Fruit fly (Drosophila melanogaster) whole organism, embryonic: ENCODE measurements around the gene Sems.

Experiments
- Atf6 ChIP-seq: fragments of 200-800 bp; sonication (Bioruptor generic); IDR thresholded peaks from 2 replicates; pipeline ENCODE4 v1.3.6; 2022; ENCODE audit warnings: missing biosample characterization, missing genetic modification characterization
- CG13424 ChIP-seq: fragments of 200-800 bp; sonication (Bioruptor generic); optimal IDR thresholded peaks from 2 replicates; lab custom pipeline; 2019; ENCODE audit warnings: missing biosample characterization, mild to moderate bottlenecking, missing genetic modification characterization, moderate library complexity
- CG15269 ChIP-seq: fragments of 200-800 bp; sonication (Bioruptor generic); optimal IDR thresholded peaks from 2 replicates; lab custom pipeline; 2018; ENCODE audit warnings: missing biosample characterization, mild to moderate bottlenecking, missing genetic modification characterization, moderate library complexity
- CG34422 ChIP-seq: fragments of 200-800 bp; sonication (Bioruptor generic); IDR thresholded peaks from 3 replicates; pipeline ENCODE4 v1.3.6; 2022; ENCODE audit warnings: missing biosample characterization, missing genetic modification characterization
- CG7556 ChIP-seq: fragments of 200-800 bp; sonication (Bioruptor generic); optimal IDR thresholded peaks from 2 replicates; lab custom pipeline; 2017; ENCODE audit warnings: missing biosample characterization, mild to moderate bottlenecking, missing genetic modification characterization
- CG9437 ChIP-seq: fragments of 200-800 bp; sonication (Bioruptor generic); optimal IDR thresholded peaks from 2 replicates; lab custom pipeline; 2018; ENCODE audit warnings: missing biosample characterization, mild to moderate bottlenecking, missing genetic modification characterization
- CoRest ChIP-seq: fragments of 200-800 bp; sonication (Bioruptor generic); optimal IDR thresholded peaks from 3 replicates; lab custom pipeline; 2018; ENCODE audit warnings: missing biosample characterization, mild to moderate bottlenecking, missing genetic modification characterization, moderate library complexity
- Hand ChIP-seq: fragments of 200-800 bp; sonication (Bioruptor generic); optimal IDR thresholded peaks from 2 replicates; lab custom pipeline; 2017; ENCODE audit warnings: mild to moderate bottlenecking, missing biosample characterization, missing genetic modification reagents, missing genetic modification characterization
- Hmr ChIP-seq: fragments of 200-800 bp; sonication (Bioruptor generic); optimal IDR thresholded peaks from 3 replicates; lab custom pipeline; 2017; ENCODE audit warnings: mild to moderate bottlenecking, missing biosample characterization, missing genetic modification reagents, missing genetic modification characterization
- Hr3 ChIP-seq: fragments of 200-800 bp; sonication (Bioruptor generic); optimal IDR thresholded peaks from 3 replicates; lab custom pipeline; 2016; ENCODE audit warnings: missing biosample characterization, missing genetic modification characterization
- Hr51 ChIP-seq, 2 experiments: fragments of 200-800 bp; sonication (Bioruptor generic); optimal IDR thresholded peaks; 2 replicates in 1 of 2; 3 replicates in 1 of 2; lab custom pipeline; 2016 to 2018; ENCODE audit warnings: missing biosample characterization in 2 of 2, missing genetic modification characterization in 2 of 2, mild to moderate bottlenecking in 1 of 2, moderate library complexity in 1 of 2
- hkb ChIP-seq, 2 experiments: fragments of 200-800 bp in 1 of 2; fragments of >200 bp in 1 of 2; sonication (Bioruptor generic) in 1 of 2; IDR thresholded peaks in 1 of 2; optimal IDR thresholded peaks in 1 of 2; 2 replicates each; pipeline versions ENCODE4 v1.3.6 to Lab custom; 2017 to 2022; ENCODE audit warnings: missing biosample characterization in 1 of 2, missing genetic modification characterization in 1 of 2
- unpg ChIP-seq: fragments of 200-800 bp; sonication (Bioruptor generic); optimal IDR thresholded peaks from 3 replicates; lab custom pipeline; 2018; ENCODE audit warnings: missing biosample characterization, mild to moderate bottlenecking, missing genetic modification characterization, moderate library complexity

Gene Sems

dm6 chr3L:20906959-20907358 lies 49.6 kb downstream of the Sems start (continued):
- no peak for TF ChIP-seq CG34422 (GFP tag; lab: Robert Waterston, UW)
- TF ChIP-seq Atf6 (GFP tag; lab: Robert Waterston, UW): peak; percentile 33; the same call in 1 of the 2 replicates
- peak; percentile 42 for TF ChIP-seq CG13424 (tag; lab: Kevin White, UChicago)
- TF ChIP-seq Hand (GFP tag; lab: Kevin White, UChicago): peak; percentile 22
- TF ChIP-seq hkb (optimal IDR thresholded peaks at IDR 0.05; lab: Kevin White, UChicago): no peak
- no peak for TF ChIP-seq hkb (GFP tag; IDR thresholded peaks at IDR 0.05; lab: Robert Waterston, UW)
- TF ChIP-seq CG7556 (GFP tag; lab: Kevin White, UChicago): peak; percentile 46
- TF ChIP-seq CG9437 (GFP tag; lab: Kevin White, UChicago): no peak
- peak; percentile 30 for TF ChIP-seq CG15269 (tag; lab: Kevin White, UChicago)
- TF ChIP-seq Hr3 (GFP tag; lab: Kevin White, UChicago): no peak
- TF ChIP-seq Hmr (GFP tag; lab: Kevin White, UChicago): peak; percentile 47
- peak; percentile 26 for TF ChIP-seq CoRest (tag; lab: Kevin White, UChicago)
- peak; percentile 15 for TF ChIP-seq unpg
- peak in 1 of 2 experiments; percentile 32 for TF ChIP-seq Hr51 (GFP tag; optimal IDR thresholded peaks at IDR 0.05; lab: Kevin White, UChicago)
